Fruit fly (Drosophila melanogaster) whole organism, embryonic: Measurements from ENCODE around the gene BomT3.

Experiments used
- Atf3 ChIP-seq: fragments of 200-800 bp; sonication (Bioruptor generic); optimal IDR thresholded peaks from 3 replicates; lab custom pipeline; 2016; ENCODE audit warnings: missing biosample characterization, missing genetic modification characterization
- Blimp-1 ChIP-seq: fragments of 200-800 bp; sonication (Bioruptor generic); optimal IDR thresholded peaks from 3 replicates; lab custom pipeline; 2018; ENCODE audit warnings: missing biosample characterization, missing genetic modification characterization, mild to moderate bottlenecking, moderate library complexity, missing genetic modification reagents
- CG10959 ChIP-seq: fragments of 200-800 bp; sonication (Bioruptor generic); IDR thresholded peaks from 2 replicates; pipeline ENCODE4 v1.3.6; 2022; ENCODE audit warnings: missing biosample characterization, missing genetic modification characterization
- CG12391 ChIP-seq: fragments of 200-800 bp; sonication (Bioruptor generic); optimal IDR thresholded peaks from 3 replicates; lab custom pipeline; 2018; ENCODE audit warnings: missing biosample characterization, mild to moderate bottlenecking, missing genetic modification characterization, moderate library complexity
- CG12744 ChIP-seq: fragments of 200-800 bp; sonication (Bioruptor generic); optimal IDR thresholded peaks from 2 replicates; lab custom pipeline; 2016; ENCODE audit warnings: missing biosample characterization, missing genetic modification characterization
- CG13624 ChIP-seq: fragments of 200-800 bp; sonication (Bioruptor generic); optimal IDR thresholded peaks from 2 replicates; lab custom pipeline; 2016; ENCODE audit warnings: missing biosample characterization, missing genetic modification characterization
- CG17912 ChIP-seq: fragments of 200-800 bp; sonication (Bioruptor generic); optimal IDR thresholded peaks from 2 replicates; lab custom pipeline; 2018; ENCODE audit warnings: missing biosample characterization, mild to moderate bottlenecking, missing genetic modification characterization
- CG2875 ChIP-seq: fragments of 200-800 bp; sonication (Bioruptor generic); optimal IDR thresholded peaks from 2 replicates; lab custom pipeline; 2017; ENCODE audit warnings: missing biosample characterization, mild to moderate bottlenecking, missing genetic modification characterization, missing genetic modification reagents
- CG31441 ChIP-seq: fragments of 200-800 bp; sonication (Bioruptor generic); IDR thresholded peaks from 2 replicates; pipeline ENCODE4 v1.3.6; 2022; ENCODE audit warnings: missing biosample characterization, missing genetic modification characterization
- CG32532 ChIP-seq: fragments of 200-800 bp; sonication (Bioruptor generic); IDR thresholded peaks from 2 replicates; pipeline ENCODE4 v1.3.6; 2022; ENCODE audit warnings: missing biosample characterization, missing genetic modification characterization
- CG34422 ChIP-seq: fragments of 200-800 bp; sonication (Bioruptor generic); IDR thresholded peaks from 3 replicates; pipeline ENCODE4 v1.3.6; 2022; ENCODE audit warnings: missing biosample characterization, missing genetic modification characterization
- CG4282 ChIP-seq: fragments of 200-800 bp; sonication (Bioruptor generic); optimal IDR thresholded peaks from 2 replicates; lab custom pipeline; 2016; ENCODE audit warnings: missing biosample characterization, missing genetic modification characterization
- CG4328 ChIP-seq: fragments of 200-800 bp; sonication (Bioruptor generic); optimal IDR thresholded peaks from 3 replicates; lab custom pipeline; 2017; ENCODE audit warnings: missing biosample characterization, missing genetic modification reagents, missing genetic modification characterization
- CG6689 ChIP-seq: fragments of 200-800 bp; sonication (Bioruptor generic); IDR thresholded peaks from 2 replicates; pipeline ENCODE4 v1.3.6; 2022; ENCODE audit warnings: missing biosample characterization, missing genetic modification characterization
- CG7556 ChIP-seq: fragments of 200-800 bp; sonication (Bioruptor generic); optimal IDR thresholded peaks from 2 replicates; lab custom pipeline; 2017; ENCODE audit warnings: missing biosample characterization, mild to moderate bottlenecking, missing genetic modification characterization
- CG8478 ChIP-seq: fragments of >200 bp; optimal IDR thresholded peaks from 2 replicates; lab custom pipeline; 2018
- CG9609 ChIP-seq: fragments of 200-800 bp; sonication (Bioruptor generic); optimal IDR thresholded peaks from 3 replicates; lab custom pipeline; 2016; ENCODE audit warnings: missing biosample characterization, missing genetic modification characterization
- CG9932 ChIP-seq: fragments of 200-800 bp; sonication (Bioruptor generic); IDR thresholded peaks from 2 replicates; pipeline ENCODE4 v1.3.6; 2022; ENCODE audit warnings: missing biosample characterization, missing genetic modification characterization
- Chrac-16 ChIP-seq: fragments of 200-800 bp; sonication (Bioruptor generic); optimal IDR thresholded peaks from 3 replicates; lab custom pipeline; 2016; ENCODE audit warnings: missing biosample characterization, missing genetic modification characterization
- D19B ChIP-seq: fragments of 200-800 bp; sonication (Bioruptor generic); optimal IDR thresholded peaks from 2 replicates; lab custom pipeline; 2017; ENCODE audit warnings: missing biosample characterization, mild to moderate bottlenecking, missing genetic modification characterization
- Dad ChIP-seq: fragments of 200-800 bp; sonication (Bioruptor generic); optimal IDR thresholded peaks from 3 replicates; lab custom pipeline; 2016; ENCODE audit warnings: missing biosample characterization, missing genetic modification characterization
- Dip2 ChIP-seq: fragments of 200-800 bp; sonication (Bioruptor generic); IDR thresholded peaks from 2 replicates; pipeline ENCODE4 v1.3.6; 2022; ENCODE audit warnings: missing biosample characterization, missing genetic modification characterization
- Elba2 ChIP-seq: fragments of 200-800 bp; sonication (Bioruptor generic); optimal IDR thresholded peaks from 3 replicates; lab custom pipeline; 2016; ENCODE audit warnings: missing biosample characterization, missing genetic modification characterization
- Fer2 ChIP-seq: fragments of 200-800 bp; sonication (Bioruptor generic); optimal IDR thresholded peaks from 2 replicates; lab custom pipeline; 2018; ENCODE audit warnings: missing biosample characterization, mild to moderate bottlenecking, missing genetic modification characterization, moderate library complexity
- Gsc ChIP-seq: fragments of 200-800 bp; sonication (Bioruptor generic); IDR thresholded peaks from 2 replicates; pipeline ENCODE4 v1.3.6; 2022; ENCODE audit warnings: missing biosample characterization, missing genetic modification characterization
- HLHmδ ChIP-seq: fragments of 200-800 bp; sonication (Bioruptor generic); optimal IDR thresholded peaks from 2 replicates; lab custom pipeline; 2018; ENCODE audit warnings: missing biosample characterization, mild to moderate bottlenecking, missing genetic modification characterization, moderate library complexity
- Hey ChIP-seq: fragments of 200-800 bp; sonication (Bioruptor generic); optimal IDR thresholded peaks from 3 replicates; lab custom pipeline; 2018; ENCODE audit warnings: missing biosample characterization, mild to moderate bottlenecking, missing genetic modification characterization
- Hr39 ChIP-seq: fragments of >200 bp; optimal IDR thresholded peaks from 2 replicates; lab custom pipeline; 2017
- Hr51 ChIP-seq, 2 experiments: fragments of 200-800 bp; sonication (Bioruptor generic); optimal IDR thresholded peaks; 2 replicates in 1 of 2; 3 replicates in 1 of 2; lab custom pipeline; 2016 to 2018; ENCODE audit warnings: missing biosample characterization in 2 of 2, missing genetic modification characterization in 2 of 2, mild to moderate bottlenecking in 1 of 2, moderate library complexity in 1 of 2
- Med ChIP-seq: fragments of 200-800 bp; sonication (Bioruptor generic); peaks from one replicate; lab custom pipeline; 2016; ENCODE audit warnings: missing biosample characterization, missing genetic modification characterization, mild to moderate bottlenecking, inconsistent platforms, moderate library complexity
- Mrtf ChIP-seq: fragments of 200-800 bp; sonication (Bioruptor generic); IDR thresholded peaks from 3 replicates; pipeline ENCODE4 v1.3.6; 2022; ENCODE audit warnings: missing biosample characterization, missing genetic modification characterization
- NFAT ChIP-seq: fragments of 200-800 bp; sonication (Bioruptor generic); IDR thresholded peaks from 2 replicates; pipeline ENCODE4 v1.3.6; 2022; ENCODE audit warnings: missing biosample characterization, missing genetic modification characterization
- Neu2 ChIP-seq: fragments of 200-800 bp; sonication (Bioruptor generic); optimal IDR thresholded peaks from 3 replicates; lab custom pipeline; 2016; ENCODE audit warnings: missing biosample characterization, missing genetic modification characterization, borderline replicate concordance
- Optix ChIP-seq: fragments of 200-800 bp; sonication (Bioruptor generic); IDR thresholded peaks from 3 replicates; pipeline ENCODE4 v1.3.6; 2022; ENCODE audit warnings: missing biosample characterization, missing genetic modification characterization
- Sry-δ ChIP-seq: fragments of 200-800 bp; sonication (Bioruptor generic); optimal IDR thresholded peaks from 2 replicates; lab custom pipeline; 2016; ENCODE audit warnings: missing biosample characterization, missing genetic modification characterization
- Usf ChIP-seq: fragments of 200-800 bp; sonication (Bioruptor generic); optimal IDR thresholded peaks from 2 replicates; lab custom pipeline; 2017; ENCODE audit warnings: missing genotype, missing biosample characterization, missing genetic modification characterization
- Xrp1 ChIP-seq: fragments of 200-800 bp; sonication (Bioruptor generic); IDR thresholded peaks from 2 replicates; pipeline ENCODE4 v1.3.6; 2022; ENCODE audit warnings: missing biosample characterization, missing genetic modification characterization
- ase ChIP-seq: fragments of 200-800 bp; sonication (Bioruptor generic); IDR thresholded peaks from 3 replicates; pipeline ENCODE4 v1.3.6; 2022; ENCODE audit warnings: missing biosample characterization, missing genetic modification characterization
- ato ChIP-seq: fragments of 200-800 bp; sonication (Bioruptor generic); IDR thresholded peaks from 2 replicates; pipeline ENCODE4 v1.3.6; 2022; ENCODE audit warnings: missing biosample characterization, missing genetic modification characterization; ENCODE audit not compliant: partially characterized antibody
- bigmax ChIP-seq: fragments of 200-800 bp; sonication (Bioruptor generic); optimal IDR thresholded peaks from 2 replicates; lab custom pipeline; 2018; ENCODE audit warnings: missing biosample characterization, mild to moderate bottlenecking, missing genetic modification characterization
- btn ChIP-seq: fragments of 200-800 bp; sonication (Bioruptor generic); optimal IDR thresholded peaks from 2 replicates; lab custom pipeline; 2016; ENCODE audit warnings: missing biosample characterization, missing genetic modification characterization
- chn ChIP-seq: fragments of 200-800 bp; sonication (Bioruptor generic); optimal IDR thresholded peaks from 2 replicates; lab custom pipeline; 2016; ENCODE audit warnings: missing biosample characterization, missing genetic modification characterization
- dati ChIP-seq: fragments of 200-800 bp; sonication (Bioruptor generic); IDR thresholded peaks from 2 replicates; pipeline ENCODE4 v1.3.6; 2022; ENCODE audit warnings: missing biosample characterization, missing genetic modification characterization
- gcm2 ChIP-seq: fragments of 200-800 bp; sonication (Bioruptor generic); optimal IDR thresholded peaks from 2 replicates; lab custom pipeline; 2016; ENCODE audit warnings: missing biosample characterization, missing genetic modification characterization
- lmd ChIP-seq: fragments of 200-800 bp; sonication (Bioruptor generic); IDR thresholded peaks from 2 replicates; pipeline ENCODE4 v1.3.6; 2022; ENCODE audit warnings: missing biosample characterization, missing genetic modification characterization
- nom ChIP-seq: fragments of 200-800 bp; sonication (Bioruptor generic); optimal IDR thresholded peaks from 2 replicates; lab custom pipeline; 2017; ENCODE audit warnings: missing biosample characterization, missing genetic modification characterization, mild to moderate bottlenecking, moderate library complexity, missing genetic modification reagents
- peb ChIP-seq: fragments of 200-800 bp; sonication (Bioruptor generic); IDR thresholded peaks from 2 replicates; pipeline ENCODE4 v1.3.6; 2022; ENCODE audit warnings: missing biosample characterization, missing genetic modification characterization
- prd ChIP-seq, 3 experiments: fragments of >200 bp in 2 of 3; fragments of 200-800 bp in 1 of 3; sonication (Bioruptor generic) in 1 of 3; optimal IDR thresholded peaks in 2 of 3; IDR thresholded peaks in 1 of 3; 2 replicates in 2 of 3; 3 replicates in 1 of 3; pipeline versions ENCODE4 v1.3.6 to Lab custom; 2017 to 2022; ENCODE audit warnings: missing biosample characterization in 1 of 3, missing genetic modification characterization in 1 of 3
- trh ChIP-seq: fragments of 200-800 bp; sonication (Bioruptor generic); optimal IDR thresholded peaks from 2 replicates; lab custom pipeline; 2016; ENCODE audit warnings: missing biosample characterization, missing genetic modification characterization
- wek ChIP-seq: fragments of 200-800 bp; sonication (Bioruptor generic); optimal IDR thresholded peaks from 3 replicates; lab custom pipeline; 2018; ENCODE audit warnings: missing biosample characterization, mild to moderate bottlenecking, missing genetic modification characterization, moderate library complexity
- zfh2 ChIP-seq: fragments of 200-800 bp; sonication (Bioruptor generic); optimal IDR thresholded peaks from 2 replicates; lab custom pipeline; 2016; ENCODE audit warnings: missing biosample characterization, missing genetic modification characterization

The BomT3 gene

dm6 chr3R:22133337-22134014 is 47.3 kb upstream of the BomT3 start, which contains the start of gene SKIP (continued):
- TF ChIP-seq NFAT: peak; percentile 37; the same call in 1 of the 2 replicates
- no peak for TF ChIP-seq CG8478
- no peak for TF ChIP-seq CG6689 (GFP tag; lab: Robert Waterston, UW)
- no peak for TF ChIP-seq HLHmδ
- no peak for TF ChIP-seq Optix (GFP tag; lab: Robert Waterston, UW)
- TF ChIP-seq Dip2 (GFP tag; lab: Robert Waterston, UW): no peak
- TF ChIP-seq trh (GFP tag; lab: Kevin White, UChicago): no peak
- TF ChIP-seq Dad (GFP tag; lab: Kevin White, UChicago): peak; percentile 73
- no peak for TF ChIP-seq Atf3 (GFP tag; lab: Kevin White, UChicago)
- no peak for TF ChIP-seq Neu2
- no peak for TF ChIP-seq prd (optimal IDR thresholded peaks at IDR 0.05; lab: Kevin White, UChicago)
- no peak for TF ChIP-seq prd (GFP tag; IDR thresholded peaks at IDR 0.05; lab: Robert Waterston, UW)
- 0 out of 2 replicates have a peak, but pooled peaks have one; percentile 33 for TF ChIP-seq Xrp1 (GFP tag; lab: Robert Waterston, UW)
- TF ChIP-seq Fer2 (tag; lab: Kevin White, UChicago): no peak
- no peak for TF ChIP-seq zfh2
- TF ChIP-seq CG4328 (GFP tag; lab: Kevin White, UChicago): no peak
- peak; percentile 11 for TF ChIP-seq btn (GFP tag; lab: Kevin White, UChicago)
- peak; percentile 9 for TF ChIP-seq CG12391 (tag; lab: Kevin White, UChicago)
- no peak for TF ChIP-seq CG4282 (GFP tag; lab: Kevin White, UChicago)
- no peak for TF ChIP-seq peb (GFP tag; lab: Robert Waterston, UW)
- TF ChIP-seq ato (GFP tag; lab: Robert Waterston, UW): peak; percentile 59; the same call in 1 of the 2 replicates
- TF ChIP-seq CG17912 (GFP tag; lab: Kevin White, UChicago): no peak
- no peak for TF ChIP-seq dati (GFP tag; lab: Robert Waterston, UW)
- TF ChIP-seq chn (GFP tag; lab: Kevin White, UChicago): peak; percentile 25
- no peak for TF ChIP-seq Hr51 (GFP tag; optimal IDR thresholded peaks at IDR 0.05; lab: Kevin White, UChicago)
- no peak for TF ChIP-seq Hey (tag; lab: Kevin White, UChicago)
- no peak; the same call in 1 of the 2 replicates for TF ChIP-seq CG9932 (GFP tag; lab: Robert Waterston, UW)
- TF ChIP-seq gcm2 (GFP tag; lab: Kevin White, UChicago): no peak
- TF ChIP-seq bigmax (GFP tag; lab: Kevin White, UChicago): no peak
- TF ChIP-seq D19B: no peak
- TF ChIP-seq wek (GFP tag; lab: Kevin White, UChicago): no peak
- no peak for TF ChIP-seq Usf (GFP tag; lab: Kevin White, UChicago)
- no peak for TF ChIP-seq CG2875
- TF ChIP-seq CG32532: no peak
- no peak for TF ChIP-seq lmd
- TF ChIP-seq CG7556: no peak
- peak; percentile 89; the same call in 1 of the 3 replicates for TF ChIP-seq CG34422 (GFP tag; lab: Robert Waterston, UW)
- TF ChIP-seq CG12744 (GFP tag; lab: Kevin White, UChicago): no peak
- no peak for TF ChIP-seq nom (GFP tag; lab: Kevin White, UChicago)
- no peak for TF ChIP-seq CG9609 (GFP tag; lab: Kevin White, UChicago)
- TF ChIP-seq CG13624: peak; percentile 55
- no peak for TF ChIP-seq Mrtf (GFP tag; lab: Robert Waterston, UW)
- peak; percentile 94 for TF ChIP-seq Med (GFP tag; lab: Kevin White, UChicago)
- TF ChIP-seq Hr39: no peak
- no peak for TF ChIP-seq Gsc (GFP tag; lab: Robert Waterston, UW)
- TF ChIP-seq CG31441 (GFP tag; lab: Robert Waterston, UW): peak; percentile 19; the same call in 1 of the 2 replicates
- no peak for TF ChIP-seq Chrac-16 (GFP tag; lab: Kevin White, UChicago)
- peak; percentile 35; the same call in 1 of the 3 replicates for TF ChIP-seq ase (GFP tag; lab: Robert Waterston, UW)
- TF ChIP-seq Blimp-1: peak; percentile 20
- peak; percentile 32 for TF ChIP-seq Sry-δ (GFP tag; lab: Kevin White, UChicago)
- no peak for TF ChIP-seq Elba2 (GFP tag; lab: Kevin White, UChicago)
- no peak for TF ChIP-seq CG10959 (GFP tag; lab: Robert Waterston, UW)
